Worm (Caenorhabditis elegans) whole organism, L3 larva: ENCODE data around the gene mcm-3.

Experiments used
- R02D3.7 ChIP-seq: fragments of 150-350 bp; optimal IDR thresholded peaks from 2 replicates; lab custom pipeline; 2014; ENCODE audit warnings: missing biosample characterization, missing genetic modification characterization
- ZK546.5 ChIP-seq: sonication (generic microtip); optimal IDR thresholded peaks from 2 replicates; lab custom pipeline; 2017; ENCODE audit warnings: missing biosample characterization, missing genetic modification characterization
- aly-2 ChIP-seq: fragments of 150-350 bp; optimal IDR thresholded peaks from 2 replicates; lab custom pipeline; 2014; ENCODE audit warnings: missing biosample characterization, missing genetic modification characterization
- ceh-82 ChIP-seq: fragments of 150-350 bp; optimal IDR thresholded peaks from 2 replicates; lab custom pipeline; 2014; ENCODE audit warnings: missing biosample characterization, missing genetic modification characterization
- ceh-9 ChIP-seq: sonication (generic microtip); optimal IDR thresholded peaks from 2 replicates; lab custom pipeline; 2018; ENCODE audit warnings: missing biosample characterization, missing genetic modification characterization
- egl-27 ChIP-seq: sonication (generic microtip); optimal IDR thresholded peaks from 4 replicates; lab custom pipeline; 2017; ENCODE audit warnings: missing biosample characterization, missing genetic modification reagents, missing genetic modification characterization
- egl-5 ChIP-seq: fragments of 150-350 bp; optimal IDR thresholded peaks from 2 replicates; lab custom pipeline; 2017; ENCODE audit warnings: missing biosample characterization, missing genetic modification reagents, missing genetic modification characterization, inconsistent platforms
- elt-1 ChIP-seq: fragments of 150-350 bp; optimal IDR thresholded peaks from 2 replicates; lab custom pipeline; 2014; ENCODE audit warnings: missing biosample characterization, missing genetic modification characterization
- elt-2 ChIP-seq: sonication (generic microtip); optimal IDR thresholded peaks from 2 replicates; lab custom pipeline; 2016; ENCODE audit warnings: missing genetic modification reagents, mild to moderate bottlenecking, missing genetic modification characterization, missing compliant biosample characterization
- elt-3 ChIP-seq, 3 experiments: fragments of 150-350 bp in 1 of 3; sonication (generic microtip) in 2 of 3; optimal IDR thresholded peaks; 2 replicates in 2 of 3; 4 replicates in 1 of 3; lab custom pipeline; 2014 to 2017; ENCODE audit warnings: missing biosample characterization in 3 of 3, missing genetic modification characterization in 3 of 3
- fkh-2 ChIP-seq: fragments of 150-350 bp; optimal IDR thresholded peaks from 2 replicates; lab custom pipeline; 2014; ENCODE audit warnings: missing biosample characterization, missing genetic modification reagents, missing genetic modification characterization
- fos-1 ChIP-seq: fragments of 150-350 bp; optimal IDR thresholded peaks from 2 replicates; lab custom pipeline; 2014; ENCODE audit warnings: missing biosample characterization, missing genetic modification characterization
- hmg-11 ChIP-seq: sonication (generic microtip); optimal IDR thresholded peaks from 2 replicates; lab custom pipeline; 2016; ENCODE audit warnings: missing genetic modification characterization, missing compliant biosample characterization
- jun-1 ChIP-seq: fragments of 150-350 bp; optimal IDR thresholded peaks from 2 replicates; lab custom pipeline; 2014; ENCODE audit warnings: missing biosample characterization, missing genetic modification reagents, missing genetic modification characterization
- lin-15B ChIP-seq: fragments of 150-350 bp; optimal IDR thresholded peaks from 2 replicates; lab custom pipeline; 2014; ENCODE audit warnings: missing biosample characterization, missing genetic modification characterization
- lsy-12 ChIP-seq: sonication (generic microtip); optimal IDR thresholded peaks from 2 replicates; lab custom pipeline; 2016; ENCODE audit warnings: mild to moderate bottlenecking, missing genetic modification characterization, missing compliant biosample characterization
- mdl-1 ChIP-seq: fragments of 150-350 bp; optimal IDR thresholded peaks from 2 replicates; lab custom pipeline; 2014; ENCODE audit warnings: missing biosample characterization, missing genetic modification characterization
- mml-1 ChIP-seq: fragments of 150-350 bp; sonication (generic microtip); optimal IDR thresholded peaks from 3 replicates; lab custom pipeline; 2014; ENCODE audit warnings: missing biosample characterization, missing genetic modification characterization
- nhr-11 ChIP-seq: fragments of 150-350 bp; optimal IDR thresholded peaks from 2 replicates; lab custom pipeline; 2014; ENCODE audit warnings: missing biosample characterization, missing genetic modification characterization
- nhr-12 ChIP-seq: fragments of 150-350 bp; optimal IDR thresholded peaks from 2 replicates; lab custom pipeline; 2014; ENCODE audit warnings: missing biosample characterization, missing genetic modification characterization
- nhr-23 ChIP-seq: fragments of 150-350 bp; optimal IDR thresholded peaks from 2 replicates; lab custom pipeline; 2014; ENCODE audit warnings: missing biosample characterization, missing genetic modification reagents, missing genetic modification characterization
- nhr-237 ChIP-seq: fragments of 150-350 bp; optimal IDR thresholded peaks from 2 replicates; lab custom pipeline; 2014; ENCODE audit warnings: missing biosample characterization, missing genetic modification characterization
- nhr-25 ChIP-seq: sonication (generic microtip); optimal IDR thresholded peaks from 2 replicates; lab custom pipeline; 2017; ENCODE audit warnings: missing biosample characterization, missing genetic modification characterization
- nhr-28 ChIP-seq: fragments of 150-350 bp; optimal IDR thresholded peaks from 2 replicates; lab custom pipeline; 2014; ENCODE audit warnings: missing biosample characterization, missing genetic modification characterization
- nhr-43 ChIP-seq: sonication (generic microtip); optimal IDR thresholded peaks from 2 replicates; lab custom pipeline; 2016; ENCODE audit warnings: mild to moderate bottlenecking, missing genetic modification characterization, missing compliant biosample characterization; ENCODE audit not compliant: poor library complexity, severe bottlenecking
- nhr-67 ChIP-seq: fragments of 150-350 bp; optimal IDR thresholded peaks from 2 replicates; lab custom pipeline; 2014; ENCODE audit warnings: missing biosample characterization, missing genetic modification characterization
- nhr-76 ChIP-seq: fragments of 150-350 bp; sonication (generic microtip); optimal IDR thresholded peaks from 5 replicates; lab custom pipeline; 2014; ENCODE audit warnings: missing biosample characterization, missing genetic modification characterization
- nhr-77 ChIP-seq: fragments of 150-350 bp; optimal IDR thresholded peaks from 2 replicates; lab custom pipeline; 2014; ENCODE audit warnings: missing biosample characterization, missing genetic modification characterization
- pha-4 ChIP-seq: fragments of 150-350 bp; optimal IDR thresholded peaks from 2 replicates; lab custom pipeline; 2014; ENCODE audit warnings: missing biosample characterization, missing genetic modification reagents, missing genetic modification characterization
- sea-2 ChIP-seq: fragments of 150-350 bp; sonication (generic microtip); optimal IDR thresholded peaks from 4 replicates; lab custom pipeline; 2014; ENCODE audit warnings: missing biosample characterization, missing genetic modification reagents, missing genetic modification characterization
- skn-1 ChIP-seq: fragments of 150-350 bp; optimal IDR thresholded peaks from 2 replicates; lab custom pipeline; 2014; ENCODE audit warnings: missing biosample characterization, missing genetic modification characterization
- snpc-4 ChIP-seq: fragments of 150-350 bp; optimal IDR thresholded peaks from 2 replicates; lab custom pipeline; 2014; ENCODE audit warnings: missing biosample characterization, missing genetic modification characterization
- tbx-2 ChIP-seq: sonication (generic microtip); optimal IDR thresholded peaks from 2 replicates; lab custom pipeline; 2016; ENCODE audit warnings: mild to moderate bottlenecking, missing genetic modification characterization, missing compliant biosample characterization
- unc-62 ChIP-seq: fragments of 150-350 bp; sonication (generic microtip); optimal IDR thresholded peaks from 4 replicates; lab custom pipeline; 2014; ENCODE audit warnings: missing biosample characterization, missing genetic modification reagents, missing genetic modification characterization
- zag-1 ChIP-seq: fragments of 150-350 bp; optimal IDR thresholded peaks from 2 replicates; lab custom pipeline; 2014; ENCODE audit warnings: missing biosample characterization, missing genetic modification characterization
- ztf-11 ChIP-seq: fragments of 150-350 bp; optimal IDR thresholded peaks from 2 replicates; lab custom pipeline; 2014; ENCODE audit warnings: missing biosample characterization, missing genetic modification characterization
- ztf-4 ChIP-seq: fragments of 150-350 bp; optimal IDR thresholded peaks from 2 replicates; lab custom pipeline; 2014; ENCODE audit warnings: missing biosample characterization, missing genetic modification characterization

The mcm-3 gene

ce11 chrV:15016795-15017429 is 42.5 kb downstream of the mcm-3 start:
- TF ChIP-seq mdl-1 (tag; lab: Kevin White, UChicago): no peak
- no peak for TF ChIP-seq nhr-12 (tag; lab: Kevin White, UChicago)
- TF ChIP-seq snpc-4 (tag; lab: Kevin White, UChicago): no peak
- TF ChIP-seq tbx-2 (tag; lab: Kevin White, UChicago): no peak
- TF ChIP-seq nhr-23: no peak
- peak; percentile 94 for TF ChIP-seq pha-4 (tag; lab: Kevin White, UChicago)
- TF ChIP-seq sea-2 (GFP tag; lab: Kevin White, UChicago): no peak
- no peak for TF ChIP-seq hmg-11 (tag; lab: Kevin White, UChicago)
- no peak for TF ChIP-seq elt-1 (tag; lab: Kevin White, UChicago)
- no peak for TF ChIP-seq ZK546.5 (tag; lab: Kevin White, UChicago)
- peak; percentile 1 for TF ChIP-seq egl-5 (tag; lab: Kevin White, UChicago)
- no peak for TF ChIP-seq nhr-237
- no peak for TF ChIP-seq unc-62
- no peak for TF ChIP-seq nhr-11 (tag; lab: Kevin White, UChicago)
- no peak for TF ChIP-seq egl-27 (tag; lab: Kevin White, UChicago)
- no peak for TF ChIP-seq nhr-28 (tag; lab: Kevin White, UChicago)
- no peak for TF ChIP-seq nhr-67 (tag; lab: Kevin White, UChicago)
- no peak for TF ChIP-seq lsy-12 (tag; lab: Kevin White, UChicago)
- no peak for TF ChIP-seq ztf-4
- TF ChIP-seq lin-15B (tag; lab: Kevin White, UChicago): no peak
- no peak for TF ChIP-seq zag-1 (tag; lab: Kevin White, UChicago)
- no peak for TF ChIP-seq aly-2 (tag; lab: Kevin White, UChicago)
- no peak for TF ChIP-seq ztf-11 (tag; lab: Kevin White, UChicago)
- no peak for TF ChIP-seq elt-2 (tag; lab: Kevin White, UChicago)
- TF ChIP-seq nhr-25: peak; percentile 19
- no peak for TF ChIP-seq nhr-43 (tag; lab: Kevin White, UChicago)

DNA sequence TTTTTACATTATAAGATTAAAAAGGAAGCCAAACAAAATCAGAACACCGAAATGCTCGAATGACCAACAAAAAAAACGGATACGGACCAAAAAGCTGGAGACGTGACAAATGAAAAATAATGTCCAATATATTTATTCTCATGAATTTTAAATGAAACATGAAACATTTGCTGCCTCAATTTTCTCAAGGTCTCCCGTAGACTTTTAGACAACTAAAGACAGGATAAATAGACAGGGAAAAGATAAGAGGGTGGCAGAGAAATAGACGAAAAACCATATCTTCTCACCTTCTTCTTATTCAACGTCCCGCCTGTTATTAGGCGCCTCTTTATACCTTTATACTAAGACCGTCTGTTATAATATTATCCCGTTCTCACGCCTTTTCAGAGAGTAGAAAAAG is 43.6 kb downstream of the mcm-3 start:
- TF ChIP-seq fos-1 (tag; lab: Kevin White, UChicago): no peak
- TF ChIP-seq nhr-76: no peak
- peak; percentile 69 for TF ChIP-seq nhr-25

ce11 chrV:15014164-15014563 is 45.2 kb downstream of the mcm-3 start, which contains the start of gene obr-2:
obr-2 (minus strand) TSS chrV:15014264.
- no peak for TF ChIP-seq nhr-76
- no peak for TF ChIP-seq elt-3 (tag; optimal IDR thresholded peaks at IDR 0.05; lab: Kevin White, UChicago)
- TF ChIP-seq jun-1 (tag; lab: Kevin White, UChicago): no peak
- no peak for TF ChIP-seq elt-2 (tag; lab: Kevin White, UChicago)
- no peak for TF ChIP-seq egl-5 (tag; lab: Kevin White, UChicago)

- TF ChIP-seq ztf-4: no peak
- no peak for TF ChIP-seq nhr-67 (tag; lab: Kevin White, UChicago)
- TF ChIP-seq mml-1 (tag; lab: Kevin White, UChicago): no peak
- TF ChIP-seq egl-5 (tag; lab: Kevin White, UChicago): no peak
- no peak for TF ChIP-seq fkh-2 (tag; lab: Kevin White, UChicago)
- no peak for TF ChIP-seq nhr-237
- no peak for TF ChIP-seq ceh-9 (tag; lab: Kevin White, UChicago)
- no peak for TF ChIP-seq R02D3.7 (tag; lab: Kevin White, UChicago)
- no peak for TF ChIP-seq nhr-77 (tag; lab: Kevin White, UChicago)
- TF ChIP-seq tbx-2 (tag; lab: Kevin White, UChicago): no peak
- TF ChIP-seq jun-1 (tag; lab: Kevin White, UChicago): no peak
- no peak for TF ChIP-seq lin-15B (tag; lab: Kevin White, UChicago)
- TF ChIP-seq ZK546.5 (tag; lab: Kevin White, UChicago): no peak
- TF ChIP-seq sea-2 (GFP tag; lab: Kevin White, UChicago): no peak
- TF ChIP-seq fos-1 (tag; lab: Kevin White, UChicago): no peak
- no peak for TF ChIP-seq lsy-12 (tag; lab: Kevin White, UChicago)
- no peak for TF ChIP-seq unc-62
- TF ChIP-seq ceh-82 (tag; lab: Kevin White, UChicago): no peak
- no peak for TF ChIP-seq nhr-12 (tag; lab: Kevin White, UChicago)
- no peak for TF ChIP-seq skn-1
These were observed 46.1 kb downstream of the mcm-3 start for ce11 chrV:15013328-15013727.
